Worm (Caenorhabditis elegans) whole organism, midembryonic: Measurements from ENCODE around the gene F59G1.8.

Experiments
- T22C8.4 ChIP-seq: fragments of 200-800 bp; sonication (Bioruptor generic); IDR thresholded peaks from 2 replicates; pipeline ENCODE4 v1.3.6; 2022; ENCODE audit warnings: missing genetic modification characterization, missing compliant biosample characterization
- cog-1 ChIP-seq: sonication (generic microtip); optimal IDR thresholded peaks from 2 replicates; lab custom pipeline; 2016; ENCODE audit warnings: missing genetic modification characterization, missing compliant biosample characterization
- flt-1 ChIP-seq: fragments of 200-800 bp; sonication (Bioruptor generic); IDR thresholded peaks from 2 replicates; pipeline ENCODE4 v1.3.6; 2022; ENCODE audit warnings: missing genetic modification characterization, missing compliant biosample characterization
- klf-2 ChIP-seq: fragments of 200-800 bp; sonication (Bioruptor generic); conservative IDR thresholded peaks from 2 replicates; pipeline ENCODE4 v1.3.6; 2022; ENCODE audit warnings: missing genetic modification reagents, missing genetic modification characterization, missing compliant biosample characterization
- med-1 ChIP-seq: sonication (generic microtip); optimal IDR thresholded peaks from 2 replicates; lab custom pipeline; 2017; ENCODE audit warnings: missing genetic modification characterization, mild to moderate bottlenecking, missing compliant biosample characterization, antibody characterized with exemption, missing genetic modification reagents; ENCODE audit not compliant: insufficient read depth
- ref-1 ChIP-seq: fragments of 200-800 bp; sonication (Bioruptor generic); conservative IDR thresholded peaks from 2 replicates; pipeline ENCODE4 v1.3.6; 2022; ENCODE audit warnings: missing genetic modification reagents, missing genetic modification characterization, missing compliant biosample characterization
- tab-1 ChIP-seq: fragments of 200-800 bp; sonication (Bioruptor generic); IDR thresholded peaks from 2 replicates; pipeline ENCODE4 v1.3.6; 2022; ENCODE audit warnings: missing genetic modification characterization, missing compliant biosample characterization
- ztf-23 ChIP-seq: fragments of 200-800 bp; sonication (Bioruptor generic); IDR thresholded peaks from 2 replicates; pipeline ENCODE4 v1.3.6; 2022; ENCODE audit warnings: missing genetic modification reagents, missing genetic modification characterization, missing compliant biosample characterization
- ztf-29 ChIP-seq: fragments of 200-800 bp; sonication (Bioruptor generic); IDR thresholded peaks from 2 replicates; pipeline ENCODE4 v1.3.6; 2022; ENCODE audit warnings: missing genetic modification reagents, missing genetic modification characterization, missing compliant biosample characterization

The F59G1.8 gene

DNA sequence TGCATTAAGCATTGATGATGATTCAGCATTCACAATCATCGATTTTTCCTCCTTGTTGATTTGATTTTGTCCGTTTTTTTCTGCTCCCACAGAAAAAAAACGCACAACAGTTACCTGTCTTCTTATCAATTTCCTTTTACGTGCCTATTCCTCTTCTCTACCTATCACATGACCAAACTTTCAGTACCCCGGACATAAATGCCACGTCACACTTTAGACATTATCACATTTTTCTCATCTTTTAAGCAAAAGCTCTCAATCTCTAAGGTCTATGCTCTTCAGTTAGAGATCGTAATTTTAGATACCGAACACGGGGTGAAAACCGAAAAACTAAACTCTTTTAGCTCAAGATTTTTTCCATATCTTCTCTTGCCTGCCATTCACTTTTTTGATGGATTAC lies 29.6 kb downstream of the F59G1.8 start:
- no peak for TF ChIP-seq ztf-23 (GFP tag; lab: Robert Waterston, UW)
- TF ChIP-seq med-1 = no peak

- TF ChIP-seq klf-2 (GFP tag; lab: Robert Waterston, UW) (no peak), flt-1 (GFP tag; lab: Robert Waterston, UW) (no peak), med-1 (no peak), ztf-23 (GFP tag; lab: Robert Waterston, UW) (no peak), T22C8.4 (no peak), ztf-29 (GFP tag; lab: Robert Waterston, UW) (no peak), tab-1 (no peak), ref-1 (GFP tag; lab: Robert Waterston, UW) (no peak), cog-1 (no peak)
These were observed 34.4 kb downstream of the F59G1.8 start, which contains the start of gene F28B12.6 for ce11 chrII:5940815-5941214. Gene F28B12.6, plus strand, starts transcription at chrII:5940863.

DNA sequence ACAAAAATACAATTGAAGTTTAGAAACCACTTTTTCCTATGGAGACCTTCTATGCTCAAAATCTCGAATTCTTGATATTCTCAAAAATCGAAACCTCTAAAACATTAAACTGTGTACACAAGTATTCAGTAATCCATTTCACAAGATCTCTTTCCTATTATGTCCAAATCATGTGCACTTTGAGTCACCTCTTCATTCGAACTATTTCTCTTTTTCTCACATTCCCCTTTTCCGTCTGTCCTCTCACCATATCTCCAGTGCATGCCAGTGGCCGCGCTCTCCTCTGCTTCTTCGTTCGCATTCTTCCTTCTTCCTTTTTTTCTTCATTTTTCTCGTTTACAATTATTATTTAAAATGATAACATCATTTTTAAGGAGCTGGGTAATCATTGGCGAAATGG lies 36.2 kb downstream of the F59G1.8 start, which contains the start of gene F28B12.1:
Gene F28B12.1 (plus strand): TSS at position 335 of the 400 bp plus-strand sequence.
- TF ChIP-seq cog-1 (no peak), ztf-23 (GFP tag; lab: Robert Waterston, UW) (0 out of 2 replicates have a peak, but pooled peaks have one; percentile 29), ref-1 (GFP tag; lab: Robert Waterston, UW) (no peak), med-1 (no peak)

DNA sequence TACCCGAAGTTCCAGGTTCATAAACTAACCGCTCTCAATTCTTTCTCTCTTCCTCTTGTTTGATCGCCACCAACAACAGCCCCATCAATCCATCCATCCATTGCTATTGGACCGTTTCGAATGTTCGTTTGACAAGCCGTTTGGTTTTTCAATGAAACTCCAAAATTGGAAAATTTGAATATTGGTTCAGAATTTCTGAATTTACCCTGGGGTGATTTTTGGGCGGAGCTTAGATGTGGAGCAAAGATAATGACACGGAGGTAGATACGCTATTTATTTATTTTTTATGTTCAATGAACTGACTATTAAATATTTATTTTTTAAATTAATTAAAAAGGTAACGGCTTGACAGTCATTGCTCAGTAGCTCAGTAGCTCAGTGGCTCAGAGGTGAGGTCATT lies 37.9 kb downstream of the F59G1.8 start, which contains the start of gene B0034.2:
Gene B0034.2 (minus strand): TSS at position 101 of the 400 bp plus-strand sequence.
- TF ChIP-seq T22C8.4 (no peak), klf-2 (GFP tag; lab: Robert Waterston, UW) (no peak), tab-1 (no peak), ztf-23 (GFP tag; lab: Robert Waterston, UW) (no peak), med-1 (no peak), flt-1 (GFP tag; lab: Robert Waterston, UW) (no peak), ref-1 (GFP tag; lab: Robert Waterston, UW) (no peak), ztf-29 (GFP tag; lab: Robert Waterston, UW) (no peak), cog-1 (no peak)

DNA sequence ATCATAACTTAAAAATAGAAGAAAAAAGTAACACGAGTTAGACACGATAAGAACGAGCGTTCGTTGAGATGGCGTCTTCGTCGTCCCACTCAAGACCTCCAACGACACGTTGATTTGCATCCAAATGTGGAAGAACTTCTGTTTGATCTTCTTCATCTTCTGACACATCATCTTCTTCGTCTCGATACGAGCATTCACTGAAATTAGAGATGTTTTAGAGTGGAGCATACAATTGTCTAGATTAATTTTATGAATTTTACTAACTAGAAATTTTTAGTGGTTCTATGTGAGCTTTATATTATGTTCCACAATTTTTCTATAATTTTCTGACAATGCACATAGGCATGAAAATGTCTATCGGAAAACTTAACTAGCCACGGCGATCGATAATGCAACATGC lies 39.5 kb downstream of the F59G1.8 start:
- no peak for TF ChIP-seq cog-1
- no peak for TF ChIP-seq flt-1 (GFP tag; lab: Robert Waterston, UW)
- no peak for TF ChIP-seq klf-2 (GFP tag; lab: Robert Waterston, UW)
- TF ChIP-seq ref-1 (GFP tag; lab: Robert Waterston, UW) = no peak
- no peak for TF ChIP-seq med-1
- no peak for TF ChIP-seq T22C8.4
- no peak for TF ChIP-seq tab-1
- no peak for TF ChIP-seq ztf-29 (GFP tag; lab: Robert Waterston, UW)
- TF ChIP-seq ztf-23 (GFP tag; lab: Robert Waterston, UW) = no peak

DNA sequence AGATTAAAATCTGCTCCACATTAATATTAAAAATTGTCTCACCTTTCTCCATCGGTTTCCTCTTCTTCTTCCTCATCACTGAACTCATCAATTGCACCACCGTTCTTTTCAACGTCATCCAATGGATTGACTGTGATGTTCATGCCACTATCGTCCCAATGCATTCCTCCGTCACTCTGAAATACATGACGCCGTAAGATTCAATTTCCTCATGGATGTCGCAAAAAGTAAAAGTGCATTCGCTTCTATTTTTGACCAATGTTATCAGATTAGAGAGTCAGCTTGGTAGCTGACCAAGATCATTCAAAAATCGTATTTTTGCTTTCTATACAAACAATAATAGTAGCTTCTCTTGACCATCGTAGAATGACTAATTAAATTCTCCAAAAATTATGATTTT lies 40.1 kb downstream of the F59G1.8 start:
- TF ChIP-seq klf-2 (GFP tag; lab: Robert Waterston, UW) (no peak), T22C8.4 (no peak), flt-1 (GFP tag; lab: Robert Waterston, UW) (no peak), ztf-29 (GFP tag; lab: Robert Waterston, UW) (no peak), ref-1 (GFP tag; lab: Robert Waterston, UW) (no peak), ztf-23 (GFP tag; lab: Robert Waterston, UW) (no peak), med-1 (no peak), tab-1 (no peak), cog-1 (no peak)

- TF ChIP-seq tab-1 (0 out of 2 replicates have a peak, but pooled peaks have one; percentile 19), cog-1 (no peak)
These were observed 42.3 kb downstream of the F59G1.8 start for ce11 chrII:5948681-5949080.

DNA sequence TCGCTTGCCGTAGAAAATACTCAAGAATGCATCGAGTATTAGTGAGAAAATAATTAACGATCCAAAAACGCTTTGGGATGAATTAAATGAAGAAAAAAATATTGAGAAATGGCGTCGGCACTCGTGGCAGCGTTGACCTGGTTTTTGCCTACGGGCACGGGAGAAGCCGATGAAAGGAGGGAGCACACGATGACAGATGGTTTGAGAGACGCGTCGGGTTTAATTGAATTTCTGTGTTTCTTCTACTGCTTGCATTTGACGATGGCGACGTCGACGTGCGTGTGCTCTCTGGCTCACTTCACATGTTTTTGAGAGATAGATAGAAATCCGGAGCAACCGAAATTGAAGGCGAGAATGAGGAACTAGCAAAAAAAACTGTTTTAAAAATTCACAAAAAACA lies 44.3 kb downstream of the F59G1.8 start:
- TF ChIP-seq ztf-29 (GFP tag; lab: Robert Waterston, UW) (no peak), med-1 (no peak), tab-1 (no peak), cog-1 (no peak), flt-1 (GFP tag; lab: Robert Waterston, UW) (no peak), T22C8.4 (no peak), ztf-23 (GFP tag; lab: Robert Waterston, UW) (no peak), ref-1 (GFP tag; lab: Robert Waterston, UW) (no peak), klf-2 (GFP tag; lab: Robert Waterston, UW) (no peak)

ce11 chrII:5951745-5952144 lies 45.4 kb downstream of the F59G1.8 start:
- TF ChIP-seq klf-2 (GFP tag; lab: Robert Waterston, UW) (no peak), cog-1 (no peak), ref-1 (GFP tag; lab: Robert Waterston, UW) (no peak), ztf-23 (GFP tag; lab: Robert Waterston, UW) (no peak), tab-1 (no peak), med-1 (no peak), flt-1 (GFP tag; lab: Robert Waterston, UW) (no peak), ztf-29 (GFP tag; lab: Robert Waterston, UW) (no peak), T22C8.4 (no peak)

DNA sequence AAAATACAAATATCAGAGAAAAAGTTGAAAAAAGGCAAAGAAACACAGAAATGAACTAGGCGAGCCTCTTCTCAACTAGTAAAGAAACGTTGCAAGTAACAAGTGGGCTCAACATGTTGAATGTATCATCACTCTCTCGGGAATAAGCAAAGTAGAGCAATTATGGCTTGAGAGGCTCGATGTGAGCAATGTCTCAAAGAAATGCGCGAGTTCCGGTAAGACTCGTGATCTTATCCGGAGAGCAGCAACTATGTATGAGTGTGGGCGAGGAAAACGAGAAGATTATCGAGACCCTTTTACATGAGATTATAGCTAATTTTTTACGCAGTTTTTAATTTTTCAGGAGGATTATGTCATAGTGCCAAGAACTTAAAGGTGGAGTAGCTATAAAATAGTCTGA lies 45.8 kb downstream of the F59G1.8 start:
- TF ChIP-seq flt-1 (GFP tag; lab: Robert Waterston, UW) = no peak
- TF ChIP-seq T22C8.4 = no peak
- no peak for TF ChIP-seq ztf-23 (GFP tag; lab: Robert Waterston, UW)
- no peak for TF ChIP-seq ref-1 (GFP tag; lab: Robert Waterston, UW)
- no peak for TF ChIP-seq ztf-29 (GFP tag; lab: Robert Waterston, UW)
- TF ChIP-seq med-1 = no peak
- TF ChIP-seq cog-1 = no peak
- no peak for TF ChIP-seq klf-2 (GFP tag; lab: Robert Waterston, UW)

DNA sequence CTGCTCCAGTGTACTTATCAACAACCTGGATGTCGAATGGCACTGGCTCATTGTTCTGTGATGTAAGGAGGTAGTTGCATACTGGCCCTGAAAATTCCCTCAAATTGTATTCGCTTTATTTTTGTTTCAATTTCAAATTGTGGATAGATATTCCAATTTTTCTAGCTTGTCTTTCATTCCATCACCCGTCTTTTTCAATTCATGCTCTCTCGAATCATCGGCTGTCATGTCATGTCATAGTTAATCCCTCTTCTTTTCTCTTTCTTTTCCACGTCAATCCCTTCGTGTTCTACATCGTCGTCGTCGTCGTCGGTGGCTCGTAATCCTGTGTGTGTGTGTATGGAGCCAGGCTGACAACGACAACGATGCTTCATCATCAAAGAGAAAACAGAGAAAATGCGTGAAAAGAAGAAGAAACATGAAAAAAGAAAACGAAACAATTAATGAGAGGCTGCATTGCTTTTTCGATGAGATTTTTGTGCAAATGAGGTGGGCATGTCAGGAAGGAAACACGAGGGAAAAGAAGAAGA lies 49.3 kb downstream of the F59G1.8 start:
- TF ChIP-seq klf-2 (GFP tag; lab: Robert Waterston, UW) (no peak), flt-1 (GFP tag; lab: Robert Waterston, UW) (no peak), ztf-29 (GFP tag; lab: Robert Waterston, UW) (no peak), T22C8.4 (no peak), tab-1 (no peak), med-1 (no peak), ref-1 (GFP tag; lab: Robert Waterston, UW) (no peak), cog-1 (no peak)
